Fruit fly (Drosophila melanogaster) whole organism, embryonic: Measurements from ENCODE around the gene Dscam2.

ENCODE experiments used
- Atf-2 ChIP-seq: fragments of 200-800 bp; sonication (Bioruptor generic); optimal IDR thresholded peaks from 2 replicates; lab custom pipeline; 2016; ENCODE audit warnings: missing biosample characterization, missing genetic modification characterization
- Bgb ChIP-seq: fragments of 200-800 bp; sonication (Bioruptor generic); IDR thresholded peaks from 2 replicates; pipeline ENCODE4 v1.3.6; 2022; ENCODE audit warnings: missing biosample characterization, missing genetic modification characterization; ENCODE audit not compliant: partially characterized antibody
- C15 ChIP-seq: fragments of 200-800 bp; sonication (Bioruptor generic); IDR thresholded peaks from 3 replicates; pipeline ENCODE4 v1.3.6; 2022; ENCODE audit warnings: missing biosample characterization, missing genetic modification characterization
- CG10654 ChIP-seq: fragments of 200-800 bp; sonication (Bioruptor generic); optimal IDR thresholded peaks from 2 replicates; lab custom pipeline; 2016; ENCODE audit warnings: missing biosample characterization, missing genetic modification characterization
- CG10959 ChIP-seq: fragments of 200-800 bp; sonication (Bioruptor generic); IDR thresholded peaks from 2 replicates; pipeline ENCODE4 v1.3.6; 2022; ENCODE audit warnings: missing biosample characterization, missing genetic modification characterization
- CG10979 ChIP-seq: fragments of 200-800 bp; sonication (Bioruptor generic); optimal IDR thresholded peaks from 2 replicates; lab custom pipeline; 2018; ENCODE audit warnings: missing biosample characterization, mild to moderate bottlenecking, missing genetic modification characterization, moderate library complexity
- CG11695 ChIP-seq: fragments of 200-800 bp; sonication (Bioruptor generic); IDR thresholded peaks from 3 replicates; pipeline ENCODE4 v1.3.6; 2022; ENCODE audit warnings: missing biosample characterization, missing genetic modification characterization
- CG14860 ChIP-seq: fragments of 200-800 bp; sonication (Bioruptor generic); IDR thresholded peaks from 3 replicates; pipeline ENCODE4 v1.3.6; 2022; ENCODE audit warnings: missing biosample characterization, missing genetic modification characterization; ENCODE audit not compliant: partially characterized antibody
- CG1792 ChIP-seq: fragments of 200-800 bp; sonication (Bioruptor generic); optimal IDR thresholded peaks from 2 replicates; lab custom pipeline; 2016; ENCODE audit warnings: missing biosample characterization, missing genetic modification characterization
- CG18262 ChIP-seq: fragments of 200-800 bp; optimal IDR thresholded peaks from 3 replicates; lab custom pipeline; 2019; ENCODE audit warnings: missing biosample characterization, mild to moderate bottlenecking, missing genetic modification characterization, moderate library complexity
- CG1832 ChIP-seq: fragments of 200-800 bp; sonication (Bioruptor generic); optimal IDR thresholded peaks from 2 replicates; lab custom pipeline; 2017; ENCODE audit warnings: missing biosample characterization, mild to moderate bottlenecking, missing genetic modification characterization, inconsistent platforms
- CG2712 ChIP-seq: fragments of 200-800 bp; optimal IDR thresholded peaks from 3 replicates; lab custom pipeline; 2019; ENCODE audit warnings: missing biosample characterization, mild to moderate bottlenecking, missing genetic modification characterization, moderate library complexity
- CG4730 ChIP-seq: fragments of 200-800 bp; sonication (Bioruptor generic); IDR thresholded peaks from 2 replicates; pipeline ENCODE4 v1.3.6; 2022; ENCODE audit warnings: missing biosample characterization, missing genetic modification characterization
- CG7745 ChIP-seq: fragments of 200-800 bp; sonication (Bioruptor generic); optimal IDR thresholded peaks from 2 replicates; lab custom pipeline; 2018; ENCODE audit warnings: missing biosample characterization, mild to moderate bottlenecking, missing genetic modification characterization, moderate library complexity
- CHES-1-like ChIP-seq: fragments of 200-800 bp; sonication (Bioruptor generic); optimal IDR thresholded peaks from 2 replicates; lab custom pipeline; 2016; ENCODE audit warnings: missing biosample characterization, missing genetic modification characterization
- CkIIα-i1 ChIP-seq: fragments of 200-800 bp; sonication (Bioruptor generic); IDR thresholded peaks from 2 replicates; pipeline ENCODE4 v1.3.6; 2022; ENCODE audit warnings: missing biosample characterization, missing genetic modification characterization
- Dad ChIP-seq: fragments of 200-800 bp; sonication (Bioruptor generic); optimal IDR thresholded peaks from 3 replicates; lab custom pipeline; 2016; ENCODE audit warnings: missing biosample characterization, missing genetic modification characterization
- Dfd ChIP-seq, 2 experiments: fragments of >200 bp; optimal IDR thresholded peaks; 2 replicates each; lab custom pipeline; 2017; ENCODE audit warnings: missing biosample characterization in 2 of 2, missing genetic modification characterization in 2 of 2
- Drgx ChIP-seq: fragments of 200-800 bp; sonication (Bioruptor generic); IDR thresholded peaks from 2 replicates; pipeline ENCODE4 v1.3.6; 2022; ENCODE audit warnings: missing biosample characterization, missing genetic modification characterization
- Ets97D ChIP-seq: fragments of 200-800 bp; sonication (Bioruptor generic); optimal IDR thresholded peaks from 3 replicates; lab custom pipeline; 2016; ENCODE audit warnings: missing biosample characterization, missing genetic modification characterization
- Gsc ChIP-seq: fragments of 200-800 bp; sonication (Bioruptor generic); IDR thresholded peaks from 2 replicates; pipeline ENCODE4 v1.3.6; 2022; ENCODE audit warnings: missing biosample characterization, missing genetic modification characterization
- HLH3B ChIP-seq: fragments of 200-800 bp; sonication (Bioruptor generic); IDR thresholded peaks from 2 replicates; pipeline ENCODE4 v1.3.6; 2022; ENCODE audit warnings: missing biosample characterization, missing genetic modification characterization
- HLHmδ ChIP-seq: fragments of 200-800 bp; sonication (Bioruptor generic); optimal IDR thresholded peaks from 2 replicates; lab custom pipeline; 2018; ENCODE audit warnings: missing biosample characterization, mild to moderate bottlenecking, missing genetic modification characterization, moderate library complexity
- Hr3 ChIP-seq: fragments of 200-800 bp; sonication (Bioruptor generic); optimal IDR thresholded peaks from 3 replicates; lab custom pipeline; 2016; ENCODE audit warnings: missing biosample characterization, missing genetic modification characterization
- Hr39 ChIP-seq: fragments of >200 bp; optimal IDR thresholded peaks from 2 replicates; lab custom pipeline; 2017
- Hsf ChIP-seq: fragments of 200-800 bp; sonication (Bioruptor generic); optimal IDR thresholded peaks from 3 replicates; lab custom pipeline; 2016; ENCODE audit warnings: missing biosample characterization, missing genetic modification characterization
- Lhr ChIP-seq: fragments of 200-800 bp; sonication (Bioruptor generic); optimal IDR thresholded peaks from 3 replicates; lab custom pipeline; 2017; ENCODE audit warnings: mild to moderate bottlenecking, missing biosample characterization, missing genetic modification reagents, missing genetic modification characterization
- Nf-YA ChIP-seq: fragments of 200-800 bp; sonication (Bioruptor generic); IDR thresholded peaks from 2 replicates; pipeline ENCODE4 v1.3.6; 2022; ENCODE audit warnings: missing biosample characterization, missing genetic modification characterization
- Nf-YC ChIP-seq: fragments of 200-800 bp; optimal IDR thresholded peaks from 3 replicates; lab custom pipeline; 2019; ENCODE audit warnings: missing biosample characterization, mild to moderate bottlenecking, missing genetic modification characterization, moderate library complexity
- Oli ChIP-seq: fragments of 200-800 bp; sonication (Bioruptor generic); optimal IDR thresholded peaks from 2 replicates; lab custom pipeline; 2018; ENCODE audit warnings: missing biosample characterization, mild to moderate bottlenecking, missing genetic modification characterization, moderate library complexity
- Rfx ChIP-seq: fragments of 200-800 bp; sonication (Bioruptor generic); IDR thresholded peaks from 2 replicates; pipeline ENCODE4 v1.3.6; 2022; ENCODE audit warnings: missing biosample characterization, missing genetic modification characterization
- Sox100B ChIP-seq: fragments of 200-800 bp; sonication (Bioruptor generic); optimal IDR thresholded peaks from 3 replicates; lab custom pipeline; 2018; ENCODE audit warnings: missing biosample characterization, mild to moderate bottlenecking, missing genetic modification characterization
- Spps ChIP-seq: fragments of 200-800 bp; sonication (Bioruptor generic); optimal IDR thresholded peaks from 2 replicates; lab custom pipeline; 2018; ENCODE audit warnings: missing biosample characterization, mild to moderate bottlenecking, missing genetic modification characterization
- Stat92E ChIP-seq, 3 experiments: fragments of >200 bp in 2 of 3; fragments of 200-800 bp in 1 of 3; sonication (Bioruptor generic) in 1 of 3; optimal IDR thresholded peaks; 2 replicates each; lab custom pipeline; 2017 to 2019; ENCODE audit warnings: missing biosample characterization in 3 of 3, missing genetic modification characterization in 3 of 3, mild to moderate bottlenecking in 1 of 3, moderate library complexity in 1 of 3
- abd-A ChIP-seq: fragments of 200-800 bp; sonication (Bioruptor generic); optimal IDR thresholded peaks from 3 replicates; lab custom pipeline; 2019; ENCODE audit warnings: missing biosample characterization, mild to moderate bottlenecking, missing genetic modification characterization, moderate library complexity
- ac ChIP-seq: fragments of 200-800 bp; sonication (Bioruptor generic); optimal IDR thresholded peaks from 3 replicates; lab custom pipeline; 2017; ENCODE audit warnings: missing biosample characterization, mild to moderate bottlenecking, missing genetic modification characterization
- az2 ChIP-seq: fragments of 200-800 bp; sonication (Bioruptor generic); optimal IDR thresholded peaks from 3 replicates; lab custom pipeline; 2016; ENCODE audit warnings: missing biosample characterization, missing genetic modification characterization
- dm ChIP-seq: fragments of 200-800 bp; sonication (Bioruptor generic); optimal IDR thresholded peaks from 3 replicates; lab custom pipeline; 2016; ENCODE audit warnings: missing biosample characterization, missing genetic modification characterization
- esg ChIP-seq: fragments of 200-800 bp; sonication (Bioruptor generic); conservative IDR thresholded peaks from 2 replicates; pipeline ENCODE4 v1.3.6; 2022; ENCODE audit warnings: missing biosample characterization, missing genetic modification characterization
- fd96Cb ChIP-seq: fragments of 200-800 bp; sonication (Bioruptor generic); optimal IDR thresholded peaks from 2 replicates; lab custom pipeline; 2018; ENCODE audit warnings: missing biosample characterization, mild to moderate bottlenecking, missing genetic modification characterization, moderate library complexity
- ham ChIP-seq: fragments of 200-800 bp; sonication (Bioruptor generic); IDR thresholded peaks from 2 replicates; pipeline ENCODE4 v1.3.6; 2022; ENCODE audit warnings: missing biosample characterization, missing genetic modification characterization
- inv ChIP-seq: fragments of 200-800 bp; sonication (Bioruptor generic); IDR thresholded peaks from 2 replicates; pipeline ENCODE4 v1.3.6; 2022; ENCODE audit warnings: missing biosample characterization, missing genetic modification characterization; ENCODE audit not compliant: partially characterized antibody
- nerfin-1 ChIP-seq: fragments of 200-800 bp; sonication (Bioruptor generic); optimal IDR thresholded peaks from 3 replicates; lab custom pipeline; 2019; ENCODE audit warnings: missing biosample characterization, mild to moderate bottlenecking, missing genetic modification characterization, moderate library complexity
- pnt ChIP-seq: fragments of 200-800 bp; sonication (Bioruptor generic); optimal IDR thresholded peaks from 3 replicates; lab custom pipeline; 2016; ENCODE audit warnings: missing biosample characterization, missing genetic modification characterization
- pros ChIP-seq: fragments of 200-800 bp; sonication (Bioruptor generic); optimal IDR thresholded peaks from 3 replicates; lab custom pipeline; 2019; ENCODE audit warnings: missing biosample characterization, mild to moderate bottlenecking, missing genetic modification characterization, moderate library complexity
- ranshi ChIP-seq: fragments of 200-800 bp; sonication (Bioruptor generic); IDR thresholded peaks from 2 replicates; pipeline ENCODE4 v1.3.6; 2022; ENCODE audit warnings: missing biosample characterization, missing genetic modification characterization
- sc ChIP-seq, 3 experiments: fragments of >200 bp in 2 of 3; fragments of 200-800 bp in 1 of 3; sonication (Bioruptor generic) in 1 of 3; optimal IDR thresholded peaks; 2 replicates in 2 of 3; 3 replicates in 1 of 3; lab custom pipeline; 2017; ENCODE audit warnings: mild to moderate bottlenecking in 1 of 3, missing biosample characterization in 1 of 3, missing genetic modification characterization in 1 of 3, missing genetic modification reagents in 1 of 3
- sens ChIP-seq: fragments of 200-800 bp; sonication (Bioruptor generic); peaks from one replicate; lab custom pipeline; 2016; ENCODE audit warnings: missing biosample characterization, missing genetic modification characterization
- sisA ChIP-seq: fragments of 200-800 bp; sonication (Bioruptor generic); IDR thresholded peaks from 2 replicates; pipeline ENCODE4 v1.3.6; 2022; ENCODE audit warnings: missing biosample characterization, missing genetic modification characterization
- vvl ChIP-seq: fragments of 200-800 bp; sonication (Bioruptor generic); IDR thresholded peaks from 2 replicates; pipeline ENCODE4 v1.3.6; 2022; ENCODE audit warnings: missing biosample characterization, missing genetic modification characterization

Gene Dscam2

dm6 chr3L:7150850-7151249 is 38.9 kb downstream of the Dscam2 start (continued):
- TF ChIP-seq Drgx (GFP tag; lab: Robert Waterston, UW) (peak; percentile 89), CG11695 (GFP tag; lab: Robert Waterston, UW) (0 out of 3 replicates have a peak, but pooled peaks have one; percentile 28), HLH3B (peak; percentile 28; the same call in 1 of the 2 replicates), ac (GFP tag; lab: Kevin White, UChicago) (no peak), esg (GFP tag; lab: Robert Waterston, UW) (no peak; the same call in 1 of the 2 replicates), ranshi (GFP tag; lab: Robert Waterston, UW) (peak; percentile 21; the same call in 1 of the 2 replicates), CG10654 (GFP tag; lab: Kevin White, UChicago) (no peak), Hsf (GFP tag; lab: Kevin White, UChicago) (no peak), nerfin-1 (tag; lab: Kevin White, UChicago) (no peak), Nf-YC (tag; lab: Kevin White, UChicago) (no peak), CG7745 (tag; lab: Kevin White, UChicago) (no peak), CG10979 (tag; lab: Kevin White, UChicago) (peak; percentile 12), CG18262 (tag; lab: Kevin White, UChicago) (peak; percentile 9), sc (optimal IDR thresholded peaks at IDR 0.05; lab: Kevin White, UChicago) (no peak), sc (GFP tag; optimal IDR thresholded peaks at IDR 0.05; lab: Kevin White, UChicago) (no peak), CG2712 (tag; lab: Kevin White, UChicago) (peak; percentile 18)

DNA sequence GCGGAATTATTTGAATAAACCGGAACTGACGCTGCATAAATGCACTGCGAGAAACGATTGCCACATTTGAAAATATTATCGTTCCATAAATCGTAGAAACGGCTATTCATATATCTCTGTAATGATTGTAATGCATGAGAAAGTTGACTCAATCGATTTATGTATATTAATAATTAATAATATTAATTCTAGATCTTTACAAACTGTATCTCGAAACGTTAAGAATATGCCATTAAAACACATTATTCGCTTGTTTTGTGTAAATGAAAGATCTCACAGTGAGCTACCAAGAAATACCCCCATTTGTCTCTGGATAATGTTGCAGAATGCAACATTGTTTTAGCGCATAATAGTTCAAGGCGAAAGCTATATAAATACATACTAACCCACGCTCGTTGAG is 39.9 kb downstream of the Dscam2 start:
- TF ChIP-seq Nf-YA (GFP tag; lab: Robert Waterston, UW) (no peak), CHES-1-like (GFP tag; lab: Kevin White, UChicago) (no peak), CG1792 (no peak), ham (GFP tag; lab: Robert Waterston, UW) (no peak), Dfd (GFP tag; optimal IDR thresholded peaks at IDR 0.05; lab: Kevin White, UChicago) (no peak), HLHmδ (GFP tag; lab: Kevin White, UChicago) (no peak), sisA (no peak), sens (GFP tag; lab: Kevin White, UChicago) (no peak), Spps (tag; lab: Kevin White, UChicago) (no peak), Hr3 (GFP tag; lab: Kevin White, UChicago) (no peak), Atf-2 (GFP tag; lab: Kevin White, UChicago) (no peak), Ets97D (GFP tag; lab: Kevin White, UChicago) (no peak), CkIIα-i1 (GFP tag; lab: Robert Waterston, UW) (no peak), Bgb (no peak), CG14860 (GFP tag; lab: Robert Waterston, UW) (no peak), CG4730 (GFP tag; lab: Robert Waterston, UW) (no peak), C15 (GFP tag; lab: Robert Waterston, UW) (no peak), CG10959 (no peak), Rfx (no peak), Oli (tag; lab: Kevin White, UChicago) (peak; percentile 23), Dad (no peak), inv (GFP tag; lab: Robert Waterston, UW) (no peak), Stat92E (GFP tag; optimal IDR thresholded peaks at IDR 0.05; lab: Kevin White, UChicago) (no peak), Sox100B (GFP tag; lab: Kevin White, UChicago) (no peak), Hr39 (lab: Kevin White, UChicago) (no peak), pros (no peak), pnt (GFP tag; lab: Kevin White, UChicago) (no peak), abd-A (no peak), dm (GFP tag; lab: Kevin White, UChicago) (no peak), fd96Cb (peak; percentile 8), Gsc (GFP tag; lab: Robert Waterston, UW) (no peak), CG1832 (no peak), az2 (GFP tag; lab: Kevin White, UChicago) (peak; percentile 12), Nf-YC (tag; lab: Kevin White, UChicago) (no peak), vvl (0 out of 2 replicates have a peak, but pooled peaks have one; percentile 18), Lhr (no peak)
